Worm (Caenorhabditis elegans): ENCODE measurements around the gene mdt-10.

DNA sequence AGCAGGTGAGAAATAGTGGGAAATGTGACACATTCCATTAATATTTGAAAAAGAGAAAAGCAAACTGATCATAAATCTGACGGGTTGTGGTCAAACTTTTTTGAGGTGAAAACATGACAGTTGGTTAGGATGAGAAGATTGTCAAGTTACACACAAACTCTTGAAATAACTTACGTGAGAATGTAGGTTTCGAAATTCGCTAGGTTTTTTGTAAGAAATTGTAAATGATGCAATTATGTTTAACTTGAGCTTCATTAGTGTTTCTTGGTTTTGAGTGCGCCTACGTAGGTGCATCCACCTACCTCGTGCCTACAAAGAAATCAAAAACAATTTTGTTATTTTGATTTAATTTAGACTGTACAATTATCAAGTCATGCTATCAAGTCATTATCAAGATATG, 19.5 kb downstream of the mdt-10 start, which contains the start of gene cex-2:
- TF ChIP-seq mab-5 (tag; optimal IDR thresholded peaks at IDR 0.05): no peak
- TF ChIP-seq unc-39 (tag; optimal IDR thresholded peaks at IDR 0.05): no peak
- TF ChIP-seq ceh-16 (tag; optimal IDR thresholded peaks at IDR 0.05): no peak
- no peak for TF ChIP-seq unc-62 (GFP tag; optimal IDR thresholded peaks at IDR 0.05)
- no peak for TF ChIP-seq nhr-237 (tag; optimal IDR thresholded peaks at IDR 0.05)
- no peak for TF ChIP-seq nhr-12 (tag; optimal IDR thresholded peaks at IDR 0.05)
- no peak for TF ChIP-seq snpc-4 (tag; optimal IDR thresholded peaks at IDR 0.05)
- TF ChIP-seq egl-27 (tag; optimal IDR thresholded peaks at IDR 0.05): no peak

Measured in whole organism, L2 larva.